Worm (Caenorhabditis elegans) whole organism, L3 larva: ENCODE data around the gene F22H10.2.

Source experiments
- R02D3.7 ChIP-seq: fragments of 150-350 bp; optimal IDR thresholded peaks from 2 replicates; lab custom pipeline; 2014; ENCODE audit warnings: missing biosample characterization, missing genetic modification characterization
- aly-2 ChIP-seq: fragments of 150-350 bp; optimal IDR thresholded peaks from 2 replicates; lab custom pipeline; 2014; ENCODE audit warnings: missing biosample characterization, missing genetic modification characterization
- ama-1 ChIP-seq: fragments of 150-350 bp; optimal IDR thresholded peaks from 2 replicates; lab custom pipeline; 2018
- ceh-16 ChIP-seq: sonication (generic microtip); optimal IDR thresholded peaks from 2 replicates; lab custom pipeline; 2017; ENCODE audit warnings: missing biosample characterization, missing genetic modification characterization
- ceh-28 ChIP-seq: fragments of 150-350 bp; optimal IDR thresholded peaks from 2 replicates; lab custom pipeline; 2014; ENCODE audit warnings: missing biosample characterization, missing genetic modification reagents, missing genetic modification characterization
- ceh-82 ChIP-seq: fragments of 150-350 bp; optimal IDR thresholded peaks from 2 replicates; lab custom pipeline; 2014; ENCODE audit warnings: missing biosample characterization, missing genetic modification characterization
- ceh-9 ChIP-seq: sonication (generic microtip); optimal IDR thresholded peaks from 2 replicates; lab custom pipeline; 2018; ENCODE audit warnings: missing biosample characterization, missing genetic modification characterization
- daf-12 ChIP-seq: fragments of 150-350 bp; optimal IDR thresholded peaks from 2 replicates; lab custom pipeline; 2014; ENCODE audit warnings: missing biosample characterization, missing genetic modification reagents, missing genetic modification characterization
- egl-27 ChIP-seq: sonication (generic microtip); optimal IDR thresholded peaks from 4 replicates; lab custom pipeline; 2017; ENCODE audit warnings: missing biosample characterization, missing genetic modification reagents, missing genetic modification characterization
- elt-1 ChIP-seq: fragments of 150-350 bp; optimal IDR thresholded peaks from 2 replicates; lab custom pipeline; 2014; ENCODE audit warnings: missing biosample characterization, missing genetic modification characterization
- elt-2 ChIP-seq: sonication (generic microtip); optimal IDR thresholded peaks from 2 replicates; lab custom pipeline; 2016; ENCODE audit warnings: missing genetic modification reagents, mild to moderate bottlenecking, missing genetic modification characterization, missing compliant biosample characterization
- elt-3 ChIP-seq, 3 experiments: fragments of 150-350 bp in 1 of 3; sonication (generic microtip) in 2 of 3; optimal IDR thresholded peaks; 2 replicates in 2 of 3; 4 replicates in 1 of 3; lab custom pipeline; 2014 to 2017; ENCODE audit warnings: missing biosample characterization in 3 of 3, missing genetic modification characterization in 3 of 3
- eor-1 ChIP-seq, 2 experiments: fragments of 150-350 bp; optimal IDR thresholded peaks; 2 replicates each; lab custom pipeline; 2014 to 2018; ENCODE audit warnings: missing biosample characterization in 2 of 2, missing genetic modification characterization in 2 of 2
- fkh-10 ChIP-seq: sonication (generic microtip); optimal IDR thresholded peaks from 2 replicates; lab custom pipeline; 2017; ENCODE audit warnings: missing biosample characterization, missing genetic modification reagents, missing genetic modification characterization
- fkh-2 ChIP-seq: fragments of 150-350 bp; optimal IDR thresholded peaks from 2 replicates; lab custom pipeline; 2014; ENCODE audit warnings: missing biosample characterization, missing genetic modification reagents, missing genetic modification characterization
- fos-1 ChIP-seq: fragments of 150-350 bp; optimal IDR thresholded peaks from 2 replicates; lab custom pipeline; 2014; ENCODE audit warnings: missing biosample characterization, missing genetic modification characterization
- hmg-11 ChIP-seq: sonication (generic microtip); optimal IDR thresholded peaks from 2 replicates; lab custom pipeline; 2016; ENCODE audit warnings: missing genetic modification characterization, missing compliant biosample characterization
- jun-1 ChIP-seq: fragments of 150-350 bp; optimal IDR thresholded peaks from 2 replicates; lab custom pipeline; 2014; ENCODE audit warnings: missing biosample characterization, missing genetic modification reagents, missing genetic modification characterization
- lin-15B ChIP-seq: fragments of 150-350 bp; optimal IDR thresholded peaks from 2 replicates; lab custom pipeline; 2014; ENCODE audit warnings: missing biosample characterization, missing genetic modification characterization
- lin-39 ChIP-seq: fragments of 150-350 bp; optimal IDR thresholded peaks from 2 replicates; lab custom pipeline; 2018; ENCODE audit warnings: missing biosample characterization, missing genetic modification reagents, missing genetic modification characterization
- lsy-12 ChIP-seq: sonication (generic microtip); optimal IDR thresholded peaks from 2 replicates; lab custom pipeline; 2016; ENCODE audit warnings: mild to moderate bottlenecking, missing genetic modification characterization, missing compliant biosample characterization
- mdl-1 ChIP-seq: fragments of 150-350 bp; optimal IDR thresholded peaks from 2 replicates; lab custom pipeline; 2014; ENCODE audit warnings: missing biosample characterization, missing genetic modification characterization
- mml-1 ChIP-seq: fragments of 150-350 bp; sonication (generic microtip); optimal IDR thresholded peaks from 3 replicates; lab custom pipeline; 2014; ENCODE audit warnings: missing biosample characterization, missing genetic modification characterization
- nfya-1 ChIP-seq: sonication (generic microtip); optimal IDR thresholded peaks from 2 replicates; lab custom pipeline; 2017; ENCODE audit warnings: missing genetic modification characterization, mild to moderate bottlenecking, missing compliant biosample characterization, antibody characterized with exemption, moderate library complexity; ENCODE audit not compliant: insufficient read depth
- nhr-11 ChIP-seq: fragments of 150-350 bp; optimal IDR thresholded peaks from 2 replicates; lab custom pipeline; 2014; ENCODE audit warnings: missing biosample characterization, missing genetic modification characterization
- nhr-12 ChIP-seq: fragments of 150-350 bp; optimal IDR thresholded peaks from 2 replicates; lab custom pipeline; 2014; ENCODE audit warnings: missing biosample characterization, missing genetic modification characterization
- nhr-237 ChIP-seq: fragments of 150-350 bp; optimal IDR thresholded peaks from 2 replicates; lab custom pipeline; 2014; ENCODE audit warnings: missing biosample characterization, missing genetic modification characterization
- nhr-25 ChIP-seq: sonication (generic microtip); optimal IDR thresholded peaks from 2 replicates; lab custom pipeline; 2017; ENCODE audit warnings: missing biosample characterization, missing genetic modification characterization
- nhr-28 ChIP-seq: fragments of 150-350 bp; optimal IDR thresholded peaks from 2 replicates; lab custom pipeline; 2014; ENCODE audit warnings: missing biosample characterization, missing genetic modification characterization
- nhr-43 ChIP-seq: sonication (generic microtip); optimal IDR thresholded peaks from 2 replicates; lab custom pipeline; 2016; ENCODE audit warnings: mild to moderate bottlenecking, missing genetic modification characterization, missing compliant biosample characterization; ENCODE audit not compliant: poor library complexity, severe bottlenecking
- nhr-67 ChIP-seq: fragments of 150-350 bp; optimal IDR thresholded peaks from 2 replicates; lab custom pipeline; 2014; ENCODE audit warnings: missing biosample characterization, missing genetic modification characterization
- nhr-76 ChIP-seq: fragments of 150-350 bp; sonication (generic microtip); optimal IDR thresholded peaks from 5 replicates; lab custom pipeline; 2014; ENCODE audit warnings: missing biosample characterization, missing genetic modification characterization
- nhr-77 ChIP-seq: fragments of 150-350 bp; optimal IDR thresholded peaks from 2 replicates; lab custom pipeline; 2014; ENCODE audit warnings: missing biosample characterization, missing genetic modification characterization
- pha-4 ChIP-seq: fragments of 150-350 bp; optimal IDR thresholded peaks from 2 replicates; lab custom pipeline; 2014; ENCODE audit warnings: missing biosample characterization, missing genetic modification reagents, missing genetic modification characterization
- pqm-1 ChIP-seq: fragments of 150-350 bp; optimal IDR thresholded peaks from 2 replicates; lab custom pipeline; 2017; ENCODE audit warnings: missing biosample characterization, missing genetic modification characterization, inconsistent platforms
- sea-2 ChIP-seq: fragments of 150-350 bp; sonication (generic microtip); optimal IDR thresholded peaks from 4 replicates; lab custom pipeline; 2014; ENCODE audit warnings: missing biosample characterization, missing genetic modification reagents, missing genetic modification characterization
- skn-1 ChIP-seq: fragments of 150-350 bp; optimal IDR thresholded peaks from 2 replicates; lab custom pipeline; 2014; ENCODE audit warnings: missing biosample characterization, missing genetic modification characterization
- snpc-4 ChIP-seq: fragments of 150-350 bp; optimal IDR thresholded peaks from 2 replicates; lab custom pipeline; 2014; ENCODE audit warnings: missing biosample characterization, missing genetic modification characterization
- unc-62 ChIP-seq: fragments of 150-350 bp; sonication (generic microtip); optimal IDR thresholded peaks from 4 replicates; lab custom pipeline; 2014; ENCODE audit warnings: missing biosample characterization, missing genetic modification reagents, missing genetic modification characterization
- zag-1 ChIP-seq: fragments of 150-350 bp; optimal IDR thresholded peaks from 2 replicates; lab custom pipeline; 2014; ENCODE audit warnings: missing biosample characterization, missing genetic modification characterization

Gene F22H10.2

ce11 chrX:16705607-16706006 is 26.3 kb downstream of the F22H10.2 start:
- TF ChIP-seq aly-2 (tag; lab: Kevin White, UChicago) (no peak), fkh-10 (GFP tag; lab: Kevin White, UChicago) (no peak), jun-1 (tag; lab: Kevin White, UChicago) (no peak), eor-1 (tag; optimal IDR thresholded peaks at IDR 0.05; lab: Kevin White, UChicago) (no peak), egl-27 (no peak)

ce11 chrX:16711381-16711780 is 32.0 kb downstream of the F22H10.2 start, which contains the start of gene lgc-53:
Gene lgc-53 (plus strand): TSS chrX:16711681.
- TF ChIP-seq nhr-12 (no peak), R02D3.7 (tag; lab: Kevin White, UChicago) (no peak), nhr-67 (tag; lab: Kevin White, UChicago) (no peak)

- no peak for TF ChIP-seq lin-39 (tag; lab: Kevin White, UChicago)
- no peak for TF ChIP-seq daf-12 (tag; lab: Kevin White, UChicago)
- no peak for TF ChIP-seq mml-1 (tag; lab: Kevin White, UChicago)
- no peak for TF ChIP-seq nhr-43 (tag; lab: Kevin White, UChicago)
- no peak for TF ChIP-seq aly-2 (tag; lab: Kevin White, UChicago)
- no peak for TF ChIP-seq zag-1 (tag; lab: Kevin White, UChicago)
- no peak for TF ChIP-seq nhr-237
- no peak for TF ChIP-seq elt-2 (tag; lab: Kevin White, UChicago)
- no peak for TF ChIP-seq elt-1 (tag; lab: Kevin White, UChicago)
Measured at ce11 chrX:16715938-16716337, 36.6 kb downstream of the F22H10.2 start.

ce11 chrX:16721930-16722329 is 42.6 kb downstream of the F22H10.2 start:
- TF ChIP-seq skn-1 (tag; lab: Kevin White, UChicago), result no peak
- no peak for TF ChIP-seq nhr-28 (tag; lab: Kevin White, UChicago)
- no peak for TF ChIP-seq nhr-12
- TF ChIP-seq lin-39 (tag; lab: Kevin White, UChicago), result no peak
- TF ChIP-seq nhr-67 (tag; lab: Kevin White, UChicago), result no peak
- no peak for TF ChIP-seq nhr-25 (tag; lab: Kevin White, UChicago)

ce11 chrX:16724954-16725353 is 45.6 kb downstream of the F22H10.2 start:
- peak; percentile 6 for TF ChIP-seq snpc-4 (tag; lab: Kevin White, UChicago)
- no peak for TF ChIP-seq ceh-82
- no peak for TF ChIP-seq unc-62
- peak; percentile 29 for TF ChIP-seq nhr-43 (tag; lab: Kevin White, UChicago)
- TF ChIP-seq lin-39 (tag; lab: Kevin White, UChicago), result no peak
- TF ChIP-seq ama-1 (lab: Kevin White, UChicago), result no peak
- no peak for TF ChIP-seq egl-27
- peak; percentile 38 for TF ChIP-seq pha-4 (tag; lab: Kevin White, UChicago)
- TF ChIP-seq elt-2 (tag; lab: Kevin White, UChicago), result peak; percentile 66
- TF ChIP-seq, all 47 proteins: peak for 4

ce11 chrX:16726879-16727278 is 47.5 kb downstream of the F22H10.2 start:
- no peak for TF ChIP-seq nhr-76 (tag; lab: Kevin White, UChicago)
- no peak for TF ChIP-seq fkh-2
- peak; percentile 86 for TF ChIP-seq pha-4 (tag; lab: Kevin White, UChicago)
- peak; percentile 62 for TF ChIP-seq skn-1 (tag; lab: Kevin White, UChicago)
- no peak for TF ChIP-seq eor-1 (tag; optimal IDR thresholded peaks at IDR 0.05; lab: Kevin White, UChicago)
- TF ChIP-seq jun-1 (tag; lab: Kevin White, UChicago), result peak; percentile 97
- TF ChIP-seq elt-2 (tag; lab: Kevin White, UChicago), result peak; percentile 93
- peak; percentile 81 for TF ChIP-seq pqm-1 (tag; lab: Kevin White, UChicago)
- TF ChIP-seq nhr-11 (tag; lab: Kevin White, UChicago), result peak; percentile 91
- TF ChIP-seq ceh-9, result no peak
- TF ChIP-seq hmg-11 (tag; lab: Kevin White, UChicago), result peak; percentile 97
- TF ChIP-seq nfya-1 (tag; lab: Kevin White, UChicago), result peak; percentile 92
- TF ChIP-seq elt-3 (tag; optimal IDR thresholded peaks at IDR 0.05; lab: Kevin White, UChicago), result peak in 2 of 3 experiments; percentile 36 to 55
- TF ChIP-seq nhr-12, result no peak
- no peak for TF ChIP-seq ceh-16 (tag; lab: Kevin White, UChicago)
- TF ChIP-seq mml-1 (tag; lab: Kevin White, UChicago), result no peak
- peak; percentile 85 for TF ChIP-seq mdl-1 (tag; lab: Kevin White, UChicago)
- peak; percentile 50 for TF ChIP-seq fos-1 (tag; lab: Kevin White, UChicago)
- TF ChIP-seq egl-27, result peak; percentile 75
- peak; percentile 63 for TF ChIP-seq R02D3.7 (tag; lab: Kevin White, UChicago)
- no peak for TF ChIP-seq daf-12 (tag; lab: Kevin White, UChicago)
- TF ChIP-seq nhr-77, result no peak
- no peak for TF ChIP-seq sea-2 (GFP tag; lab: Kevin White, UChicago)
- TF ChIP-seq ceh-28 (tag; lab: Kevin White, UChicago), result peak; percentile 74
- peak; percentile 54 for TF ChIP-seq unc-62
- TF ChIP-seq nhr-25 (tag; lab: Kevin White, UChicago), result peak; percentile 94
- peak; percentile 20 for TF ChIP-seq ceh-82
- no peak for TF ChIP-seq aly-2 (tag; lab: Kevin White, UChicago)
- peak; percentile 91 for TF ChIP-seq lin-39 (tag; lab: Kevin White, UChicago)
- TF ChIP-seq lin-15B (tag; lab: Kevin White, UChicago), result peak; percentile 53
- TF ChIP-seq nhr-28 (tag; lab: Kevin White, UChicago), result no peak
- TF ChIP-seq snpc-4 (tag; lab: Kevin White, UChicago), result peak; percentile 71
- TF ChIP-seq lsy-12 (tag; lab: Kevin White, UChicago), result peak; percentile 83
